Fruit fly (Drosophila melanogaster) whole organism, embryonic: ENCODE data around the gene chrb.

ENCODE experiments used
- Asciz ChIP-seq: fragments of 200-800 bp; sonication (Bioruptor generic); optimal IDR thresholded peaks from 2 replicates; lab custom pipeline; 2017; ENCODE audit warnings: missing biosample characterization, mild to moderate bottlenecking, missing genetic modification characterization, missing genetic modification reagents
- CG10209 ChIP-seq: fragments of 200-800 bp; sonication (Bioruptor generic); optimal IDR thresholded peaks from 3 replicates; lab custom pipeline; 2017; ENCODE audit warnings: missing biosample characterization, mild to moderate bottlenecking, missing genetic modification characterization, missing genetic modification reagents
- CG12219 ChIP-seq: fragments of 200-800 bp; sonication (Bioruptor generic); optimal IDR thresholded peaks from 3 replicates; lab custom pipeline; 2018; ENCODE audit warnings: missing biosample characterization, mild to moderate bottlenecking, missing genetic modification characterization
- CG12391 ChIP-seq: fragments of 200-800 bp; sonication (Bioruptor generic); optimal IDR thresholded peaks from 3 replicates; lab custom pipeline; 2018; ENCODE audit warnings: missing biosample characterization, mild to moderate bottlenecking, missing genetic modification characterization, moderate library complexity
- CG12659 ChIP-seq: fragments of 200-800 bp; sonication (Bioruptor generic); optimal IDR thresholded peaks from 3 replicates; lab custom pipeline; 2017; ENCODE audit warnings: mild to moderate bottlenecking, missing biosample characterization, missing genetic modification reagents, missing genetic modification characterization
- CG15696 ChIP-seq: fragments of 200-800 bp; sonication (Bioruptor generic); optimal IDR thresholded peaks from 2 replicates; lab custom pipeline; 2019; ENCODE audit warnings: missing biosample characterization, mild to moderate bottlenecking, missing genetic modification characterization, moderate library complexity
- CG3995 ChIP-seq: fragments of 200-800 bp; sonication (Bioruptor generic); optimal IDR thresholded peaks from 3 replicates; lab custom pipeline; 2016; ENCODE audit warnings: missing biosample characterization, missing genetic modification characterization
- CG4730 ChIP-seq: fragments of 200-800 bp; sonication (Bioruptor generic); IDR thresholded peaks from 2 replicates; pipeline ENCODE4 v1.3.6; 2022; ENCODE audit warnings: missing biosample characterization, missing genetic modification characterization
- CG4820 ChIP-seq: fragments of 200-800 bp; sonication (Bioruptor generic); optimal IDR thresholded peaks from 3 replicates; lab custom pipeline; 2016; ENCODE audit warnings: missing biosample characterization, missing genetic modification characterization
- CG4854 ChIP-seq: fragments of 200-800 bp; sonication (Bioruptor generic); optimal IDR thresholded peaks from 2 replicates; lab custom pipeline; 2016; ENCODE audit warnings: missing biosample characterization, missing genetic modification characterization, inconsistent platforms
- CG5953 ChIP-seq: fragments of 200-800 bp; sonication (Bioruptor generic); IDR thresholded peaks from 2 replicates; pipeline ENCODE4 v1.3.6; 2022; ENCODE audit warnings: missing biosample characterization, missing genetic modification characterization
- CG6175 ChIP-seq: fragments of 200-800 bp; sonication (Bioruptor generic); IDR thresholded peaks from 3 replicates; pipeline ENCODE4 v1.3.6; 2022; ENCODE audit warnings: missing biosample characterization, missing genetic modification characterization
- CG6254 ChIP-seq: fragments of 200-800 bp; sonication (Bioruptor generic); optimal IDR thresholded peaks from 3 replicates; lab custom pipeline; 2017; ENCODE audit warnings: mild to moderate bottlenecking, missing biosample characterization, missing genetic modification reagents, missing genetic modification characterization
- CG7372 ChIP-seq: fragments of 200-800 bp; sonication (Bioruptor generic); IDR thresholded peaks from 2 replicates; pipeline ENCODE4 v1.3.6; 2022; ENCODE audit warnings: missing biosample characterization, missing genetic modification characterization
- CG8359 ChIP-seq: fragments of 200-800 bp; sonication (Bioruptor generic); optimal IDR thresholded peaks from 2 replicates; lab custom pipeline; 2017; ENCODE audit warnings: missing biosample characterization, mild to moderate bottlenecking, missing genetic modification characterization, borderline replicate concordance
- CG9727 ChIP-seq: fragments of 200-800 bp; sonication (Bioruptor generic); optimal IDR thresholded peaks from 3 replicates; lab custom pipeline; 2017; ENCODE audit warnings: missing biosample characterization, mild to moderate bottlenecking, missing genetic modification characterization
- CHES-1-like ChIP-seq: fragments of 200-800 bp; sonication (Bioruptor generic); optimal IDR thresholded peaks from 2 replicates; lab custom pipeline; 2016; ENCODE audit warnings: missing biosample characterization, missing genetic modification characterization
- Eip74EF ChIP-seq, 2 experiments: fragments of 200-800 bp in 1 of 2; fragments of >200 bp in 1 of 2; sonication (Bioruptor generic) in 1 of 2; optimal IDR thresholded peaks; 2 replicates each; lab custom pipeline; 2017 to 2019; ENCODE audit warnings: missing biosample characterization in 2 of 2, missing genetic modification characterization in 2 of 2, mild to moderate bottlenecking in 1 of 2, moderate library complexity in 1 of 2
- Ets65A ChIP-seq: fragments of 200-800 bp; sonication (Bioruptor generic); peaks from one replicate; lab custom pipeline; 2016; ENCODE audit warnings: missing biosample characterization, missing genetic modification characterization
- HmgD ChIP-seq: fragments of 200-800 bp; sonication (Bioruptor generic); optimal IDR thresholded peaks from 3 replicates; lab custom pipeline; 2016; ENCODE audit warnings: missing biosample characterization, missing genetic modification characterization
- Hr39 ChIP-seq: fragments of >200 bp; optimal IDR thresholded peaks from 2 replicates; lab custom pipeline; 2017
- Hr51 ChIP-seq, 2 experiments: fragments of 200-800 bp; sonication (Bioruptor generic); optimal IDR thresholded peaks; 2 replicates in 1 of 2; 3 replicates in 1 of 2; lab custom pipeline; 2016 to 2018; ENCODE audit warnings: missing biosample characterization in 2 of 2, missing genetic modification characterization in 2 of 2, mild to moderate bottlenecking in 1 of 2, moderate library complexity in 1 of 2
- MESR4 ChIP-seq: fragments of 200-800 bp; sonication (Bioruptor generic); optimal IDR thresholded peaks from 2 replicates; lab custom pipeline; 2018; ENCODE audit warnings: missing biosample characterization, mild to moderate bottlenecking, missing genetic modification characterization, moderate library complexity
- Nf-YC ChIP-seq: fragments of 200-800 bp; optimal IDR thresholded peaks from 3 replicates; lab custom pipeline; 2019; ENCODE audit warnings: missing biosample characterization, mild to moderate bottlenecking, missing genetic modification characterization, moderate library complexity
- Sox102F ChIP-seq: fragments of 200-800 bp; sonication (Bioruptor generic); optimal IDR thresholded peaks from 2 replicates; lab custom pipeline; 2018; ENCODE audit warnings: missing biosample characterization, mild to moderate bottlenecking, missing genetic modification characterization, moderate library complexity
- az2 ChIP-seq: fragments of 200-800 bp; sonication (Bioruptor generic); optimal IDR thresholded peaks from 3 replicates; lab custom pipeline; 2016; ENCODE audit warnings: missing biosample characterization, missing genetic modification characterization
- bab2 ChIP-seq: fragments of 200-800 bp; sonication (Bioruptor generic); optimal IDR thresholded peaks from 2 replicates; lab custom pipeline; 2016; ENCODE audit warnings: missing biosample characterization, missing genetic modification characterization
- cad ChIP-seq: fragments of >200 bp; optimal IDR thresholded peaks from 2 replicates; lab custom pipeline; 2017; ENCODE audit warnings: missing biosample characterization, missing genetic modification characterization
- cato ChIP-seq: fragments of 200-800 bp; sonication (Bioruptor generic); optimal IDR thresholded peaks from 2 replicates; lab custom pipeline; 2016; ENCODE audit warnings: missing biosample characterization, missing genetic modification characterization, borderline replicate concordance
- chm ChIP-seq: fragments of 200-800 bp; sonication (Bioruptor generic); IDR thresholded peaks from 2 replicates; pipeline ENCODE4 v1.3.6; 2022; ENCODE audit warnings: missing biosample characterization, missing genetic modification characterization
- dmrt99B ChIP-seq: fragments of 200-800 bp; sonication (Bioruptor generic); optimal IDR thresholded peaks from 2 replicates; lab custom pipeline; 2018; ENCODE audit warnings: missing biosample characterization, mild to moderate bottlenecking, missing genetic modification characterization, moderate library complexity
- grn ChIP-seq: fragments of 200-800 bp; sonication (Bioruptor generic); optimal IDR thresholded peaks from 3 replicates; lab custom pipeline; 2017; ENCODE audit warnings: missing biosample characterization, missing genetic modification characterization
- hb ChIP-seq: fragments of 200-800 bp; sonication (Bioruptor generic); IDR thresholded peaks from 3 replicates; pipeline ENCODE4 v1.3.6; 2022; ENCODE audit warnings: missing biosample characterization, missing genetic modification characterization; ENCODE audit not compliant: partially characterized antibody
- hbn ChIP-seq: fragments of 200-800 bp; sonication (Bioruptor generic); IDR thresholded peaks from 2 replicates; pipeline ENCODE4 v1.3.6; 2022; ENCODE audit warnings: missing biosample characterization, missing genetic modification characterization; ENCODE audit not compliant: partially characterized antibody
- klu ChIP-seq: fragments of 200-800 bp; sonication (Bioruptor generic); IDR thresholded peaks from 2 replicates; pipeline ENCODE4 v1.3.6; 2022; ENCODE audit warnings: missing biosample characterization, missing genetic modification characterization
- knrl ChIP-seq: fragments of 200-800 bp; sonication (Bioruptor generic); IDR thresholded peaks from 3 replicates; pipeline ENCODE4 v1.3.6; 2022; ENCODE audit warnings: missing biosample characterization, missing genetic modification characterization; ENCODE audit not compliant: partially characterized antibody
- lab ChIP-seq: fragments of 200-800 bp; sonication (Bioruptor generic); optimal IDR thresholded peaks from 3 replicates; lab custom pipeline; 2017; ENCODE audit warnings: missing biosample characterization, missing genetic modification characterization, mild to moderate bottlenecking, moderate library complexity, missing genetic modification reagents
- lbe ChIP-seq: fragments of 200-800 bp; sonication (Bioruptor generic); optimal IDR thresholded peaks from 2 replicates; lab custom pipeline; 2016; ENCODE audit warnings: missing biosample characterization, mild to moderate bottlenecking, missing genetic modification characterization
- nmo ChIP-seq: fragments of 200-800 bp; sonication (Bioruptor generic); optimal IDR thresholded peaks from 2 replicates; lab custom pipeline; 2018; ENCODE audit warnings: missing biosample characterization, mild to moderate bottlenecking, missing genetic modification characterization, moderate library complexity
- odd ChIP-seq: fragments of 200-800 bp; sonication (Bioruptor generic); optimal IDR thresholded peaks from 2 replicates; lab custom pipeline; 2017; ENCODE audit warnings: missing biosample characterization, mild to moderate bottlenecking, missing genetic modification characterization
- pnt ChIP-seq: fragments of 200-800 bp; sonication (Bioruptor generic); optimal IDR thresholded peaks from 3 replicates; lab custom pipeline; 2016; ENCODE audit warnings: missing biosample characterization, missing genetic modification characterization
- rib ChIP-seq: fragments of 200-800 bp; sonication (Bioruptor generic); IDR thresholded peaks from 2 replicates; pipeline ENCODE4 v1.3.6; 2022; ENCODE audit warnings: missing biosample characterization, missing genetic modification characterization
- row ChIP-seq: fragments of 200-800 bp; sonication (Bioruptor generic); IDR thresholded peaks from 3 replicates; pipeline ENCODE4 v1.3.6; 2022; ENCODE audit warnings: missing biosample characterization, missing genetic modification characterization
- run ChIP-seq: fragments of 200-800 bp; sonication (Bioruptor generic); optimal IDR thresholded peaks from 3 replicates; lab custom pipeline; 2018; ENCODE audit warnings: missing biosample characterization, mild to moderate bottlenecking, missing genetic modification characterization
- shn ChIP-seq: fragments of 200-800 bp; sonication (Bioruptor generic); optimal IDR thresholded peaks from 3 replicates; lab custom pipeline; 2016; ENCODE audit warnings: missing biosample characterization, missing genetic modification characterization
- sisA ChIP-seq: fragments of 200-800 bp; sonication (Bioruptor generic); IDR thresholded peaks from 2 replicates; pipeline ENCODE4 v1.3.6; 2022; ENCODE audit warnings: missing biosample characterization, missing genetic modification characterization
- sqz ChIP-seq: fragments of 200-800 bp; sonication (Bioruptor generic); optimal IDR thresholded peaks from 3 replicates; lab custom pipeline; 2018; ENCODE audit warnings: missing biosample characterization, mild to moderate bottlenecking, missing genetic modification characterization
- usp ChIP-seq: fragments of >200 bp; optimal IDR thresholded peaks from 2 replicates; lab custom pipeline; 2017; ENCODE audit warnings: missing biosample characterization, missing genetic modification characterization
- vfl ChIP-seq: fragments of 200-800 bp; sonication (Bioruptor generic); optimal IDR thresholded peaks from 2 replicates; lab custom pipeline; 2016; ENCODE audit warnings: missing biosample characterization, missing genetic modification characterization
- wek ChIP-seq: fragments of 200-800 bp; sonication (Bioruptor generic); optimal IDR thresholded peaks from 3 replicates; lab custom pipeline; 2018; ENCODE audit warnings: missing biosample characterization, mild to moderate bottlenecking, missing genetic modification characterization, moderate library complexity
- zfh1 ChIP-seq: fragments of 200-800 bp; sonication (Bioruptor generic); IDR thresholded peaks from 3 replicates; pipeline ENCODE4 v1.3.6; 2022; ENCODE audit warnings: missing biosample characterization, missing genetic modification characterization

chrb gene

DNA sequence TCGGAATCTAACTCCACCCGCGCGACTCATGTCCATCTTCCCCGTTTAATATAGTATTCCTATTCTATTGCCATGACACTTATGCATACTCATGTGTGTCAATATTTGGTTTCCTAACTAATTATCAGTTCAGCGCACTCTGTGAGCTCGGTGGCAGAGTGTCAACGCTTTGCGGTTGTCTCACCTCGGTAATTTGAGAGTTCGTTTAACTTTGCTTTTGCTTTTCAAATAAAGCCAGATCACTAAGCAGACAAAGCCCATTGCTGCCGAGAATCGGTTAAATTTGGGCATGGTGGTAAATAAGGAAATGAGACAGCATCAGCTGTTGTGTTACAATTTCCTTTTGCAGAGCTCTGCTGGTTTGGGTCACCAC, 53.0 kb downstream of the chrb start (continued):
- TF ChIP-seq chm (0 out of 2 replicates have a peak, but pooled peaks have one; percentile 11), CG4820 (GFP tag; lab: Kevin White, UChicago) (no peak), Nf-YC (peak; percentile 21), lab (GFP tag; lab: Kevin White, UChicago) (peak; percentile 69), Sox102F (GFP tag; lab: Kevin White, UChicago) (no peak), lbe (GFP tag; lab: Kevin White, UChicago) (no peak), MESR4 (GFP tag; lab: Kevin White, UChicago) (no peak), dmrt99B (tag; lab: Kevin White, UChicago) (no peak), CG4854 (peak; percentile 2), vfl (GFP tag; lab: Kevin White, UChicago) (no peak), CG10209 (peak; percentile 27), rib (no peak), hb (no peak), nmo (GFP tag; lab: Kevin White, UChicago) (no peak), az2 (GFP tag; lab: Kevin White, UChicago) (no peak), cato (GFP tag; lab: Kevin White, UChicago) (no peak), zfh1 (GFP tag; lab: Robert Waterston, UW) (no peak), klu (GFP tag; lab: Robert Waterston, UW) (no peak), CG12391 (tag; lab: Kevin White, UChicago) (no peak), cad (GFP tag; lab: Kevin White, UChicago) (no peak), CG7372 (GFP tag; lab: Robert Waterston, UW) (no peak), CG8359 (GFP tag; lab: Kevin White, UChicago) (peak; percentile 52), grn (no peak), Ets65A (GFP tag; lab: Kevin White, UChicago) (no peak), CG5953 (GFP tag; lab: Robert Waterston, UW) (no peak), run (tag; lab: Kevin White, UChicago) (no peak), Hr39 (lab: Kevin White, UChicago) (no peak), CG6254 (GFP tag; lab: Kevin White, UChicago) (peak; percentile 19), sisA (GFP tag; lab: Robert Waterston, UW) (no peak), Hr51 (GFP tag; optimal IDR thresholded peaks at IDR 0.05; lab: Kevin White, UChicago) (no peak), shn (GFP tag; lab: Kevin White, UChicago) (no peak), CG15696 (tag; lab: Kevin White, UChicago) (peak; percentile 10), CG12659 (GFP tag; lab: Kevin White, UChicago) (peak; percentile 13), sqz (no peak), usp (GFP tag; lab: Kevin White, UChicago) (no peak), HmgD (GFP tag; lab: Kevin White, UChicago) (no peak), CG3995 (GFP tag; lab: Kevin White, UChicago) (no peak), bab2 (GFP tag; lab: Kevin White, UChicago) (peak; percentile 10), CG4730 (0 out of 2 replicates have a peak, but pooled peaks have one; percentile 13), knrl (GFP tag; lab: Robert Waterston, UW) (no peak), CG6175 (peak; percentile 9; the same call in 1 of the 3 replicates), CHES-1-like (GFP tag; lab: Kevin White, UChicago) (peak; percentile 8), row (no peak), odd (GFP tag; lab: Kevin White, UChicago) (peak; percentile 58), pnt (GFP tag; lab: Kevin White, UChicago) (no peak), wek (peak; percentile 78), CG9727 (GFP tag; lab: Kevin White, UChicago) (peak; percentile 26), CG12219 (GFP tag; lab: Kevin White, UChicago) (peak; percentile 23), Eip74EF (GFP tag; optimal IDR thresholded peaks at IDR 0.05; lab: Kevin White, UChicago) (peak in 1 of 2 experiments; percentile 90), hbn (GFP tag; lab: Robert Waterston, UW) (no peak), Asciz (GFP tag; lab: Kevin White, UChicago) (peak; percentile 55)
